Worm (Caenorhabditis elegans) whole organism, early embryonic: ENCODE data around the gene icl-1.

Experiments used
- B0310.2 ChIP-seq: sonication (generic microtip); optimal IDR thresholded peaks from 2 replicates; lab custom pipeline; 2016; ENCODE audit warnings: mild to moderate bottlenecking, missing genetic modification characterization, missing compliant biosample characterization
- ama-1 ChIP-seq: fragments of 150-350 bp; optimal IDR thresholded peaks from 2 replicates; lab custom pipeline; 2014
- ceh-36 ChIP-seq: sonication (generic microtip); optimal IDR thresholded peaks from 2 replicates; lab custom pipeline; 2016; ENCODE audit warnings: missing genetic modification characterization, inconsistent platforms, missing compliant biosample characterization
- flt-1 ChIP-seq: fragments of 200-800 bp; sonication (Bioruptor generic); IDR thresholded peaks from 2 replicates; pipeline ENCODE4 v1.3.6; 2022; ENCODE audit warnings: missing genetic modification characterization, missing compliant biosample characterization
- hmg-4 ChIP-seq: fragments of 200-800 bp; sonication (Bioruptor generic); optimal IDR thresholded peaks from 2 replicates; lab custom pipeline; 2018; ENCODE audit warnings: mild to moderate bottlenecking, missing genetic modification characterization, missing compliant biosample characterization
- scrt-1 ChIP-seq: fragments of 200-800 bp; sonication (Bioruptor generic); IDR thresholded peaks from 2 replicates; pipeline ENCODE4 v1.3.6; 2022; ENCODE audit warnings: missing genetic modification characterization, missing compliant biosample characterization
- tra-4 ChIP-seq: sonication (generic microtip); optimal IDR thresholded peaks from 2 replicates; lab custom pipeline; 2017; ENCODE audit warnings: missing genetic modification characterization, missing compliant biosample characterization

ce11 chrV:756169-756568 is 28.4 kb upstream of the icl-1 start, which contains the start of gene str-20:
- TF ChIP-seq ceh-36 (tag; lab: Kevin White, UChicago) (no peak), B0310.2 (no peak), tra-4 (tag; lab: Kevin White, UChicago) (no peak), flt-1 (no peak), hmg-4 (GFP tag; lab: Kevin White, UChicago) (no peak), ama-1 (lab: Kevin White, UChicago) (no peak), scrt-1 (GFP tag; lab: Robert Waterston, UW) (no peak)
